Worm (Caenorhabditis elegans) whole organism, L4 larva: ENCODE measurements around the gene F01G10.10.
A peak's percentile ranks its signal among the peaks of the same experiment; 100 is the strongest.

Source experiments
- T20F7.1 ChIP-seq: fragments of 200-800 bp; sonication (Bioruptor generic); optimal IDR thresholded peaks from 2 replicates; lab custom pipeline; 2018; ENCODE audit warnings: mild to moderate bottlenecking, missing genetic modification characterization, missing compliant biosample characterization
- Y48G9A.11 ChIP-seq: fragments of 200-800 bp; sonication (Bioruptor generic); IDR thresholded peaks from 2 replicates; pipeline ENCODE4 v1.3.6; 2022; ENCODE audit warnings: missing genetic modification reagents, missing genetic modification characterization, missing compliant biosample characterization
- nhr-111 ChIP-seq: fragments of 200-800 bp; sonication (Bioruptor generic); optimal IDR thresholded peaks from 2 replicates; lab custom pipeline; 2018; ENCODE audit warnings: mild to moderate bottlenecking, missing genetic modification characterization, missing compliant biosample characterization
- pha-4 ChIP-seq, 2 experiments: fragments of 150-350 bp in 1 of 2; fragments of 200-800 bp in 1 of 2; sonication (Bioruptor generic) in 1 of 2; IDR thresholded peaks in 1 of 2; optimal IDR thresholded peaks in 1 of 2; 2 replicates each; pipeline versions ENCODE4 v1.3.6 to Lab custom; 2014 to 2022; ENCODE audit warnings: missing genetic modification characterization in 2 of 2, missing genetic modification reagents in 2 of 2, missing biosample characterization in 1 of 2, missing compliant biosample characterization in 1 of 2
- php-3 ChIP-seq: fragments of 200-800 bp; sonication (Bioruptor generic); IDR thresholded peaks from 2 replicates; pipeline ENCODE4 v1.3.6; 2022; ENCODE audit warnings: missing genetic modification reagents, missing genetic modification characterization, missing compliant biosample characterization
- skn-1 ChIP-seq: fragments of 150-350 bp; optimal IDR thresholded peaks from 2 replicates; lab custom pipeline; 2014; ENCODE audit warnings: missing biosample characterization, missing genetic modification characterization
- unc-62 ChIP-seq, 3 experiments: fragments of 150-350 bp in 1 of 3; sonication (generic microtip); optimal IDR thresholded peaks in 2 of 3; peaks in 1 of 3; 1 replicate in 1 of 3; 2 replicates in 2 of 3; lab custom pipeline; 2014 to 2017; ENCODE audit warnings: missing biosample characterization in 3 of 3, missing genetic modification characterization in 3 of 3, missing genetic modification reagents in 3 of 3, missing genotype in 1 of 3

- TF ChIP-seq Y48G9A.11 (GFP tag; lab: Robert Waterston, UW) (no peak), php-3 (no peak), T20F7.1 (GFP tag; lab: Kevin White, UChicago) (no peak), skn-1 (tag; lab: Kevin White, UChicago) (no peak), unc-62 (GFP tag; optimal IDR thresholded peaks at IDR 0.05 in 1 of 2; lab: Kevin White, UChicago) (peak in 1 of 2 experiments; percentile 85), unc-62 (tag; optimal IDR thresholded peaks at IDR 0.05; lab: Kevin White, UChicago) (no peak), pha-4 (GFP tag; IDR thresholded peaks at IDR 0.05; lab: Robert Waterston, UW) (no peak), pha-4 (tag; optimal IDR thresholded peaks at IDR 0.05; lab: Kevin White, UChicago) (no peak), nhr-111 (GFP tag; lab: Kevin White, UChicago) (no peak)
Measured at ce11 chrIV:10284194-10284910, 38.4 kb downstream of the F01G10.10 start, which contains the start of gene rad-51.
